Fruit fly (Drosophila melanogaster) whole organism, embryonic: Measurements from ENCODE around the gene CG32137.

Experiments
- Antp ChIP-seq: fragments of 200-800 bp; sonication (Bioruptor generic); optimal IDR thresholded peaks from 3 replicates; lab custom pipeline; 2016; ENCODE audit warnings: missing biosample characterization, missing genetic modification characterization
- B-H1 ChIP-seq: fragments of 200-800 bp; sonication (Bioruptor generic); IDR thresholded peaks from 3 replicates; pipeline ENCODE4 v1.3.6; 2022; ENCODE audit warnings: missing biosample characterization, missing genetic modification characterization
- CG12744 ChIP-seq: fragments of 200-800 bp; sonication (Bioruptor generic); optimal IDR thresholded peaks from 2 replicates; lab custom pipeline; 2016; ENCODE audit warnings: missing biosample characterization, missing genetic modification characterization
- CG1529 ChIP-seq: fragments of 200-800 bp; sonication (Bioruptor generic); optimal IDR thresholded peaks from 3 replicates; lab custom pipeline; 2018; ENCODE audit warnings: missing biosample characterization, missing genetic modification characterization
- CG16813 ChIP-seq: fragments of 200-800 bp; sonication (Bioruptor generic); IDR thresholded peaks from 3 replicates; pipeline ENCODE4 v1.3.6; 2022; ENCODE audit warnings: missing biosample characterization, missing genetic modification characterization; ENCODE audit not compliant: partially characterized antibody
- CG16863 ChIP-seq: fragments of 200-800 bp; sonication (Bioruptor generic); optimal IDR thresholded peaks from 3 replicates; lab custom pipeline; 2016; ENCODE audit warnings: missing biosample characterization, missing genetic modification characterization
- CG17359 ChIP-seq: fragments of 200-800 bp; sonication (Bioruptor generic); optimal IDR thresholded peaks from 3 replicates; lab custom pipeline; 2018; ENCODE audit warnings: missing biosample characterization, mild to moderate bottlenecking, missing genetic modification characterization, moderate library complexity
- CG1832 ChIP-seq: fragments of 200-800 bp; sonication (Bioruptor generic); optimal IDR thresholded peaks from 2 replicates; lab custom pipeline; 2017; ENCODE audit warnings: missing biosample characterization, mild to moderate bottlenecking, missing genetic modification characterization, inconsistent platforms
- CG2129 ChIP-seq: fragments of 200-800 bp; sonication (Bioruptor generic); IDR thresholded peaks from 2 replicates; pipeline ENCODE4 v1.3.6; 2022; ENCODE audit warnings: missing biosample characterization, missing genetic modification characterization; ENCODE audit not compliant: partially characterized antibody
- CG2202 ChIP-seq: fragments of 200-800 bp; sonication (Bioruptor generic); optimal IDR thresholded peaks from 2 replicates; lab custom pipeline; 2018; ENCODE audit warnings: missing biosample characterization, mild to moderate bottlenecking, missing genetic modification characterization
- CG31441 ChIP-seq: fragments of 200-800 bp; sonication (Bioruptor generic); IDR thresholded peaks from 2 replicates; pipeline ENCODE4 v1.3.6; 2022; ENCODE audit warnings: missing biosample characterization, missing genetic modification characterization
- CG3163 ChIP-seq: fragments of 200-800 bp; sonication (Bioruptor generic); optimal IDR thresholded peaks from 3 replicates; lab custom pipeline; 2016; ENCODE audit warnings: missing biosample characterization, missing genetic modification characterization
- CG32767 ChIP-seq: fragments of 200-800 bp; sonication (Bioruptor generic); IDR thresholded peaks from 2 replicates; pipeline ENCODE4 v1.3.6; 2022; ENCODE audit warnings: missing biosample characterization, missing genetic modification characterization
- CG3838 ChIP-seq: fragments of 200-800 bp; sonication (Bioruptor generic); optimal IDR thresholded peaks from 3 replicates; lab custom pipeline; 2016; ENCODE audit warnings: missing biosample characterization, missing genetic modification characterization
- CG4404 ChIP-seq: fragments of 200-800 bp; sonication (Bioruptor generic); IDR thresholded peaks from 2 replicates; pipeline ENCODE4 v1.3.6; 2022; ENCODE audit warnings: missing biosample characterization, missing genetic modification characterization
- CG4424 ChIP-seq: fragments of 200-800 bp; sonication (Bioruptor generic); optimal IDR thresholded peaks from 3 replicates; lab custom pipeline; 2016; ENCODE audit warnings: missing biosample characterization, missing genetic modification characterization
- CG4617 ChIP-seq: fragments of 200-800 bp; sonication (Bioruptor generic); optimal IDR thresholded peaks from 3 replicates; lab custom pipeline; 2016; ENCODE audit warnings: missing biosample characterization, missing genetic modification characterization, borderline replicate concordance
- CG6254 ChIP-seq: fragments of 200-800 bp; sonication (Bioruptor generic); optimal IDR thresholded peaks from 3 replicates; lab custom pipeline; 2017; ENCODE audit warnings: mild to moderate bottlenecking, missing biosample characterization, missing genetic modification reagents, missing genetic modification characterization
- CG6654 ChIP-seq: fragments of 200-800 bp; sonication (Bioruptor generic); optimal IDR thresholded peaks from 2 replicates; lab custom pipeline; 2017; ENCODE audit warnings: missing biosample characterization, mild to moderate bottlenecking, missing genetic modification characterization
- CG6791 ChIP-seq: fragments of 200-800 bp; sonication (Bioruptor generic); IDR thresholded peaks from 3 replicates; pipeline ENCODE4 v1.3.6; 2022; ENCODE audit warnings: missing biosample characterization, missing genetic modification characterization; ENCODE audit not compliant: partially characterized antibody
- CG9609 ChIP-seq: fragments of 200-800 bp; sonication (Bioruptor generic); optimal IDR thresholded peaks from 3 replicates; lab custom pipeline; 2016; ENCODE audit warnings: missing biosample characterization, missing genetic modification characterization
- CG9797 ChIP-seq: fragments of 200-800 bp; sonication (Bioruptor generic); optimal IDR thresholded peaks from 3 replicates; lab custom pipeline; 2018; ENCODE audit warnings: missing biosample characterization, mild to moderate bottlenecking, missing genetic modification characterization
- CG9817 ChIP-seq: fragments of 200-800 bp; sonication (Bioruptor generic); optimal IDR thresholded peaks from 2 replicates; lab custom pipeline; 2018; ENCODE audit warnings: missing biosample characterization, mild to moderate bottlenecking, missing genetic modification characterization, moderate library complexity
- Dbx ChIP-seq: fragments of 200-800 bp; sonication (Bioruptor generic); IDR thresholded peaks from 3 replicates; pipeline ENCODE4 v1.3.6; 2022; ENCODE audit warnings: missing biosample characterization, missing genetic modification characterization
- Ets97D ChIP-seq: fragments of 200-800 bp; sonication (Bioruptor generic); optimal IDR thresholded peaks from 3 replicates; lab custom pipeline; 2016; ENCODE audit warnings: missing biosample characterization, missing genetic modification characterization
- Hr51 ChIP-seq, 2 experiments: fragments of 200-800 bp; sonication (Bioruptor generic); optimal IDR thresholded peaks; 2 replicates in 1 of 2; 3 replicates in 1 of 2; lab custom pipeline; 2016 to 2018; ENCODE audit warnings: missing biosample characterization in 2 of 2, missing genetic modification characterization in 2 of 2, mild to moderate bottlenecking in 1 of 2, moderate library complexity in 1 of 2
- MBD-R2 ChIP-seq: fragments of 200-800 bp; sonication (Bioruptor generic); IDR thresholded peaks from 2 replicates; pipeline ENCODE4 v1.3.6; 2022; ENCODE audit warnings: missing biosample characterization, missing genetic modification characterization
- NC2β ChIP-seq: fragments of 200-800 bp; sonication (Bioruptor generic); optimal IDR thresholded peaks from 2 replicates; lab custom pipeline; 2016; ENCODE audit warnings: missing biosample characterization, missing genetic modification characterization
- NFAT ChIP-seq: fragments of 200-800 bp; sonication (Bioruptor generic); IDR thresholded peaks from 2 replicates; pipeline ENCODE4 v1.3.6; 2022; ENCODE audit warnings: missing biosample characterization, missing genetic modification characterization
- Ravus ChIP-seq: fragments of 200-800 bp; sonication (Bioruptor generic); IDR thresholded peaks from 2 replicates; pipeline ENCODE4 v1.3.6; 2022; ENCODE audit warnings: missing biosample characterization, missing genetic modification characterization
- al ChIP-seq: fragments of 200-800 bp; sonication (Bioruptor generic); IDR thresholded peaks from 2 replicates; pipeline ENCODE4 v1.3.6; 2022; ENCODE audit warnings: missing biosample characterization, missing genetic modification characterization
- ara ChIP-seq: fragments of 200-800 bp; sonication (Bioruptor generic); IDR thresholded peaks from 2 replicates; pipeline ENCODE4 v1.3.6; 2022; ENCODE audit warnings: missing biosample characterization, missing genetic modification characterization
- bcd ChIP-seq: fragments of 200-800 bp; sonication (Bioruptor generic); optimal IDR thresholded peaks from 2 replicates; lab custom pipeline; 2017; ENCODE audit warnings: missing biosample characterization, mild to moderate bottlenecking, missing genetic modification characterization
- chif ChIP-seq, 2 experiments: fragments of 200-800 bp; sonication (Bioruptor generic); optimal IDR thresholded peaks; 3 replicates each; lab custom pipeline; 2016; ENCODE audit warnings: missing biosample characterization in 2 of 2, missing genetic modification characterization in 2 of 2
- emc ChIP-seq: fragments of 200-800 bp; sonication (Bioruptor generic); optimal IDR thresholded peaks from 2 replicates; lab custom pipeline; 2016; ENCODE audit warnings: missing biosample characterization, missing genetic modification characterization
- gce ChIP-seq: fragments of 200-800 bp; sonication (Bioruptor generic); IDR thresholded peaks from 3 replicates; pipeline ENCODE4 v1.3.6; 2022; ENCODE audit warnings: missing biosample characterization, missing genetic modification characterization
- hkb ChIP-seq, 2 experiments: fragments of 200-800 bp in 1 of 2; fragments of >200 bp in 1 of 2; sonication (Bioruptor generic) in 1 of 2; IDR thresholded peaks in 1 of 2; optimal IDR thresholded peaks in 1 of 2; 2 replicates each; pipeline versions ENCODE4 v1.3.6 to Lab custom; 2017 to 2022; ENCODE audit warnings: missing biosample characterization in 1 of 2, missing genetic modification characterization in 1 of 2
- inv ChIP-seq: fragments of 200-800 bp; sonication (Bioruptor generic); IDR thresholded peaks from 2 replicates; pipeline ENCODE4 v1.3.6; 2022; ENCODE audit warnings: missing biosample characterization, missing genetic modification characterization; ENCODE audit not compliant: partially characterized antibody
- mam ChIP-seq: fragments of 200-800 bp; sonication (Bioruptor generic); optimal IDR thresholded peaks from 3 replicates; lab custom pipeline; 2016; ENCODE audit warnings: missing biosample characterization, missing genetic modification characterization
- oc ChIP-seq: fragments of 200-800 bp; sonication (Bioruptor generic); optimal IDR thresholded peaks from 2 replicates; lab custom pipeline; 2018; ENCODE audit warnings: missing biosample characterization, mild to moderate bottlenecking, missing genetic modification characterization, moderate library complexity
- odd ChIP-seq: fragments of 200-800 bp; sonication (Bioruptor generic); optimal IDR thresholded peaks from 2 replicates; lab custom pipeline; 2017; ENCODE audit warnings: missing biosample characterization, mild to moderate bottlenecking, missing genetic modification characterization
- prd ChIP-seq, 3 experiments: fragments of >200 bp in 2 of 3; fragments of 200-800 bp in 1 of 3; sonication (Bioruptor generic) in 1 of 3; optimal IDR thresholded peaks in 2 of 3; IDR thresholded peaks in 1 of 3; 2 replicates in 2 of 3; 3 replicates in 1 of 3; pipeline versions ENCODE4 v1.3.6 to Lab custom; 2017 to 2022; ENCODE audit warnings: missing biosample characterization in 1 of 3, missing genetic modification characterization in 1 of 3
- sima ChIP-seq: fragments of 200-800 bp; sonication (Bioruptor generic); optimal IDR thresholded peaks from 2 replicates; lab custom pipeline; 2016; ENCODE audit warnings: missing biosample characterization, missing genetic modification characterization
- slbo ChIP-seq: fragments of 200-800 bp; sonication (Bioruptor generic); IDR thresholded peaks from 2 replicates; pipeline ENCODE4 v1.3.6; 2022; ENCODE audit warnings: missing biosample characterization, missing genetic modification characterization
- slp2 ChIP-seq: fragments of 200-800 bp; sonication (Bioruptor generic); optimal IDR thresholded peaks from 2 replicates; lab custom pipeline; 2016; ENCODE audit warnings: missing biosample characterization, missing genetic modification characterization
- stwl ChIP-seq: fragments of 200-800 bp; sonication (Bioruptor generic); optimal IDR thresholded peaks from 3 replicates; lab custom pipeline; 2018; ENCODE audit warnings: missing biosample characterization, mild to moderate bottlenecking, missing genetic modification characterization, moderate library complexity
- tap ChIP-seq: fragments of 200-800 bp; optimal IDR thresholded peaks from 3 replicates; lab custom pipeline; 2019; ENCODE audit warnings: missing biosample characterization, mild to moderate bottlenecking, missing genetic modification characterization, moderate library complexity
- tup ChIP-seq: fragments of 200-800 bp; sonication (Bioruptor generic); optimal IDR thresholded peaks from 2 replicates; lab custom pipeline; 2016; ENCODE audit warnings: missing biosample characterization, mild to moderate bottlenecking, missing genetic modification characterization, moderate library complexity

Gene CG32137

DNA sequence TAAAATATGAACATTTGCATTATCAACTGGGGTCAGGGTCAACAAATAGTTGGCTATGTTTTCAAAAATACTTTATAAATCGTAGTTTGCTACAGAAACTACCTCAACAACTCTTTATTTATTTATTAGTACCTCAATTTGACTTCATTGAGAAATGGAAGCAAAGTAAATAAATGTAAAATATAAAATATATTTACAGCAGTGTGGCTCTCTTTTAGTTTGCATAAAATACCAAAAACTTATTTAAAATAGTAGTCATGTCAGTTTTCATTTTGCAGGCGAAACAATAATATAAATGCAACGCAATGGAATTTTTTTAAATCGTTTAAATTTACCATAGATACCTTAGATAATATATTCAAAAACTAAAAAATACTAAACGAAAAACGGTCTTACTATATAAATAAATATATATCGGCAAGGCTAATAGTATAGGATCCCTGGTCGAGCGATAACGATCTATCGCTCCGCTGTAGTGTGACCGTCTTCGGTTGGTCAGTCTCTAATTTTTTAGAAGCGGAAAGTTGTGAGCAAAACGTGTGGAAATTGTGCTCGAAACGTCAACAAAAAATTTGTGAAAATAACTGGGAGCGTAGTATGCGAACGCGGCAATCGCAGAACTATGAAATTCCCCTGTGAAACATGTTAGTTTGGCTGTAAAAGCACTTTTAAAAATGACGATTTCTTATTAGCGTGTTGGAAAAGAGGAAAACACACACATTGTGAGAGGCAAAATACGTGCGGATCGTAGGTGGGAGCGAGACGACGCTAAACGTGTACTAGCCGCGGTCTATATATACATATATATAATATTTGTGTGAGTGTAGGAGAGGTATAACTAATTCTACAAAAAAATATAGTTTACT, 62.8 kb downstream of the CG32137 start, which contains the start of the genes Nprl3 and upSET (continued):
- peak; percentile 83 for TF ChIP-seq CG6791 (GFP tag; lab: Robert Waterston, UW)
- peak; percentile 73 for TF ChIP-seq CG2129 (GFP tag; lab: Robert Waterston, UW)
- no peak for TF ChIP-seq slbo (GFP tag; lab: Robert Waterston, UW)
- TF ChIP-seq slp2: no peak
- TF ChIP-seq CG4617 (GFP tag; lab: Kevin White, UChicago): peak; percentile 11
- TF ChIP-seq stwl (tag; lab: Kevin White, UChicago): peak; percentile 77
- no peak for TF ChIP-seq CG32767 (GFP tag; lab: Robert Waterston, UW)
- no peak for TF ChIP-seq hkb (optimal IDR thresholded peaks at IDR 0.05; lab: Kevin White, UChicago)
- 0 out of 2 replicates have a peak, but pooled peaks have one; percentile 24 for TF ChIP-seq hkb (GFP tag; IDR thresholded peaks at IDR 0.05; lab: Robert Waterston, UW)
- TF ChIP-seq CG16813 (GFP tag; lab: Robert Waterston, UW): peak; percentile 91
- TF ChIP-seq CG3163 (GFP tag; lab: Kevin White, UChicago): no peak
- no peak for TF ChIP-seq CG9817
- no peak for TF ChIP-seq CG1529 (GFP tag; lab: Kevin White, UChicago)
- no peak for TF ChIP-seq Antp (GFP tag; lab: Kevin White, UChicago)
- TF ChIP-seq tup (GFP tag; lab: Kevin White, UChicago): no peak
- TF ChIP-seq chif (GFP tag; optimal IDR thresholded peaks at IDR 0.05; lab: Kevin White, UChicago): no peak
- TF ChIP-seq NFAT (GFP tag; lab: Robert Waterston, UW): no peak
- TF ChIP-seq prd (optimal IDR thresholded peaks at IDR 0.05; lab: Kevin White, UChicago): no peak
- peak; percentile 21; the same call in 1 of the 3 replicates for TF ChIP-seq prd (GFP tag; IDR thresholded peaks at IDR 0.05; lab: Robert Waterston, UW)
- TF ChIP-seq ara (GFP tag; lab: Robert Waterston, UW): no peak
- peak in 1 of 2 experiments; percentile 25 for TF ChIP-seq Hr51 (GFP tag; optimal IDR thresholded peaks at IDR 0.05; lab: Kevin White, UChicago)
- no peak for TF ChIP-seq Ravus (GFP tag; lab: Robert Waterston, UW)
- no peak for TF ChIP-seq tap
- peak; percentile 14 for TF ChIP-seq NC2β (GFP tag; lab: Kevin White, UChicago)
- TF ChIP-seq CG6654 (GFP tag; lab: Kevin White, UChicago): no peak
- TF ChIP-seq Ets97D (GFP tag; lab: Kevin White, UChicago): peak; percentile 65
- TF ChIP-seq CG4404: no peak
- TF ChIP-seq CG17359 (tag; lab: Kevin White, UChicago): peak; percentile 51
- no peak for TF ChIP-seq al (GFP tag; lab: Robert Waterston, UW)
- no peak for TF ChIP-seq CG16863 (GFP tag; lab: Kevin White, UChicago)
- TF ChIP-seq oc (tag; lab: Kevin White, UChicago): no peak
- TF ChIP-seq emc (GFP tag; lab: Kevin White, UChicago): no peak
- TF ChIP-seq CG6254 (GFP tag; lab: Kevin White, UChicago): no peak
- TF ChIP-seq B-H1: no peak
- TF ChIP-seq gce: no peak
- peak; percentile 24; the same call in 1 of the 2 replicates for TF ChIP-seq MBD-R2 (GFP tag; lab: Robert Waterston, UW)
- TF ChIP-seq CG12744 (GFP tag; lab: Kevin White, UChicago): no peak
- TF ChIP-seq odd: no peak
- peak; percentile 63 for TF ChIP-seq CG1832
- TF ChIP-seq CG9609 (GFP tag; lab: Kevin White, UChicago): no peak
- no peak for TF ChIP-seq CG2202 (tag; lab: Kevin White, UChicago)
- TF ChIP-seq CG9797 (GFP tag; lab: Kevin White, UChicago): peak; percentile 98
- no peak; the same call in 1 of the 2 replicates for TF ChIP-seq CG31441 (GFP tag; lab: Robert Waterston, UW)
- no peak for TF ChIP-seq sima (GFP tag; lab: Kevin White, UChicago)
- 0 out of 3 replicates have a peak, but pooled peaks have one; percentile 37 for TF ChIP-seq Dbx (GFP tag; lab: Robert Waterston, UW)
- peak; percentile 86 for TF ChIP-seq inv
- TF ChIP-seq CG3838: no peak
- no peak for TF ChIP-seq mam (GFP tag; lab: Kevin White, UChicago)
- TF ChIP-seq bcd (GFP tag; lab: Kevin White, UChicago): no peak
- TF ChIP-seq CG4424 (GFP tag; lab: Kevin White, UChicago): peak; percentile 14
